Fruit fly (Drosophila melanogaster) whole organism, embryonic: ENCODE results near the gene Mbs.

Source experiments
- Abd-B ChIP-seq: fragments of 200-800 bp; sonication (Bioruptor generic); optimal IDR thresholded peaks from 2 replicates; lab custom pipeline; 2018; ENCODE audit warnings: missing biosample characterization, mild to moderate bottlenecking, missing genetic modification characterization, moderate library complexity
- Asciz ChIP-seq: fragments of 200-800 bp; sonication (Bioruptor generic); optimal IDR thresholded peaks from 2 replicates; lab custom pipeline; 2017; ENCODE audit warnings: missing biosample characterization, mild to moderate bottlenecking, missing genetic modification characterization, missing genetic modification reagents
- Awh ChIP-seq: fragments of 200-800 bp; sonication (Bioruptor generic); IDR thresholded peaks from 2 replicates; pipeline ENCODE4, ENCODE4 v1.3.6; 2022; ENCODE audit warnings: missing biosample characterization, missing genetic modification characterization
- CG10209 ChIP-seq: fragments of 200-800 bp; sonication (Bioruptor generic); optimal IDR thresholded peaks from 3 replicates; lab custom pipeline; 2017; ENCODE audit warnings: missing biosample characterization, mild to moderate bottlenecking, missing genetic modification characterization, missing genetic modification reagents
- CG11696 ChIP-seq: fragments of 200-800 bp; sonication (Bioruptor generic); IDR thresholded peaks from 2 replicates; pipeline ENCODE4 v1.3.6; 2022; ENCODE audit warnings: missing biosample characterization, missing genetic modification characterization
- CG14014 ChIP-seq: fragments of 200-800 bp; sonication (Bioruptor generic); IDR thresholded peaks from 2 replicates; pipeline ENCODE4 v1.3.6; 2022; ENCODE audit warnings: missing biosample characterization, missing genetic modification characterization
- CG14710 ChIP-seq: fragments of 200-800 bp; sonication (Bioruptor generic); optimal IDR thresholded peaks from 3 replicates; lab custom pipeline; 2019; ENCODE audit warnings: missing biosample characterization, mild to moderate bottlenecking, missing genetic modification characterization, moderate library complexity
- CG1529 ChIP-seq: fragments of 200-800 bp; sonication (Bioruptor generic); optimal IDR thresholded peaks from 3 replicates; lab custom pipeline; 2018; ENCODE audit warnings: missing biosample characterization, missing genetic modification characterization
- CG1602 ChIP-seq: fragments of 200-800 bp; sonication (Bioruptor generic); optimal IDR thresholded peaks from 3 replicates; lab custom pipeline; 2016; ENCODE audit warnings: missing biosample characterization, missing genetic modification characterization
- CG17568 ChIP-seq: fragments of 200-800 bp; sonication (Bioruptor generic); optimal IDR thresholded peaks from 2 replicates; lab custom pipeline; 2018; ENCODE audit warnings: missing biosample characterization, mild to moderate bottlenecking, missing genetic modification characterization, moderate library complexity
- CG17612 ChIP-seq: fragments of 200-800 bp; sonication (Bioruptor generic); IDR thresholded peaks from 2 replicates; pipeline ENCODE4 v1.3.6; 2022; ENCODE audit warnings: missing biosample characterization, missing genetic modification characterization
- CG31441 ChIP-seq: fragments of 200-800 bp; sonication (Bioruptor generic); IDR thresholded peaks from 2 replicates; pipeline ENCODE4 v1.3.6; 2022; ENCODE audit warnings: missing biosample characterization, missing genetic modification characterization
- CG5245 ChIP-seq: fragments of 200-800 bp; sonication (Bioruptor generic); optimal IDR thresholded peaks from 3 replicates; lab custom pipeline; 2016; ENCODE audit warnings: missing biosample characterization, missing genetic modification characterization
- CG7928 ChIP-seq: fragments of 200-800 bp; sonication (Bioruptor generic); optimal IDR thresholded peaks from 2 replicates; lab custom pipeline; 2017; ENCODE audit warnings: missing biosample characterization, mild to moderate bottlenecking, missing genetic modification characterization
- CG8359 ChIP-seq: fragments of 200-800 bp; sonication (Bioruptor generic); optimal IDR thresholded peaks from 2 replicates; lab custom pipeline; 2017; ENCODE audit warnings: missing biosample characterization, mild to moderate bottlenecking, missing genetic modification characterization, borderline replicate concordance
- CG9437 ChIP-seq: fragments of 200-800 bp; sonication (Bioruptor generic); optimal IDR thresholded peaks from 2 replicates; lab custom pipeline; 2018; ENCODE audit warnings: missing biosample characterization, mild to moderate bottlenecking, missing genetic modification characterization
- Chrac-16 ChIP-seq: fragments of 200-800 bp; sonication (Bioruptor generic); optimal IDR thresholded peaks from 3 replicates; lab custom pipeline; 2016; ENCODE audit warnings: missing biosample characterization, missing genetic modification characterization
- Doc3 ChIP-seq: fragments of 200-800 bp; sonication (Bioruptor generic); IDR thresholded peaks from 3 replicates; pipeline ENCODE4 v1.3.6; 2022; ENCODE audit warnings: missing biosample characterization, missing genetic modification characterization; ENCODE audit not compliant: partially characterized antibody
- Ets65A ChIP-seq: fragments of 200-800 bp; sonication (Bioruptor generic); peaks from one replicate; lab custom pipeline; 2016; ENCODE audit warnings: missing biosample characterization, missing genetic modification characterization
- Gsc ChIP-seq: fragments of 200-800 bp; sonication (Bioruptor generic); IDR thresholded peaks from 2 replicates; pipeline ENCODE4 v1.3.6; 2022; ENCODE audit warnings: missing biosample characterization, missing genetic modification characterization
- H2.0 ChIP-seq: fragments of 200-800 bp; sonication (Bioruptor generic); IDR thresholded peaks from 2 replicates; pipeline ENCODE4 v1.3.6; 2022; ENCODE audit warnings: missing biosample characterization, missing genetic modification characterization
- Hsf ChIP-seq: fragments of 200-800 bp; sonication (Bioruptor generic); optimal IDR thresholded peaks from 3 replicates; lab custom pipeline; 2016; ENCODE audit warnings: missing biosample characterization, missing genetic modification characterization
- NC2α ChIP-seq: fragments of 200-800 bp; sonication (Bioruptor generic); optimal IDR thresholded peaks from 2 replicates; lab custom pipeline; 2016; ENCODE audit warnings: missing biosample characterization, missing genetic modification characterization
- Neu2 ChIP-seq: fragments of 200-800 bp; sonication (Bioruptor generic); optimal IDR thresholded peaks from 3 replicates; lab custom pipeline; 2016; ENCODE audit warnings: missing biosample characterization, missing genetic modification characterization, borderline replicate concordance
- Nf-YA ChIP-seq: fragments of 200-800 bp; sonication (Bioruptor generic); IDR thresholded peaks from 2 replicates; pipeline ENCODE4 v1.3.6; 2022; ENCODE audit warnings: missing biosample characterization, missing genetic modification characterization
- Ravus ChIP-seq: fragments of 200-800 bp; sonication (Bioruptor generic); IDR thresholded peaks from 2 replicates; pipeline ENCODE4 v1.3.6; 2022; ENCODE audit warnings: missing biosample characterization, missing genetic modification characterization
- Sry-β ChIP-seq: fragments of 200-800 bp; sonication (Bioruptor generic); optimal IDR thresholded peaks from 2 replicates; lab custom pipeline; 2018; ENCODE audit warnings: missing biosample characterization, mild to moderate bottlenecking, missing genetic modification characterization, moderate library complexity
- Taf1 ChIP-seq: fragments of 200-800 bp; sonication (Bioruptor generic); IDR thresholded peaks from 2 replicates; pipeline ENCODE4 v1.3.6; 2022; ENCODE audit warnings: missing biosample characterization, missing genetic modification characterization
- al ChIP-seq: fragments of 200-800 bp; sonication (Bioruptor generic); IDR thresholded peaks from 2 replicates; pipeline ENCODE4 v1.3.6; 2022; ENCODE audit warnings: missing biosample characterization, missing genetic modification characterization
- cg ChIP-seq: fragments of 200-800 bp; sonication (Bioruptor generic); optimal IDR thresholded peaks from 3 replicates; lab custom pipeline; 2019; ENCODE audit warnings: missing biosample characterization, mild to moderate bottlenecking, missing genetic modification characterization, moderate library complexity
- chn ChIP-seq: fragments of 200-800 bp; sonication (Bioruptor generic); optimal IDR thresholded peaks from 2 replicates; lab custom pipeline; 2016; ENCODE audit warnings: missing biosample characterization, missing genetic modification characterization
- cwo ChIP-seq: fragments of 200-800 bp; sonication (Bioruptor generic); optimal IDR thresholded peaks from 3 replicates; lab custom pipeline; 2017; ENCODE audit warnings: missing biosample characterization, missing genetic modification characterization, mild to moderate bottlenecking, moderate library complexity, missing genetic modification reagents
- danr ChIP-seq: fragments of 200-800 bp; sonication (Bioruptor generic); IDR thresholded peaks from 2 replicates; pipeline ENCODE4 v1.3.6; 2022; ENCODE audit warnings: missing biosample characterization, missing genetic modification characterization
- dimm ChIP-seq: fragments of 200-800 bp; sonication (Bioruptor generic); IDR thresholded peaks from 2 replicates; pipeline ENCODE4 v1.3.6; 2022; ENCODE audit warnings: missing biosample characterization, missing genetic modification characterization
- dm ChIP-seq: fragments of 200-800 bp; sonication (Bioruptor generic); optimal IDR thresholded peaks from 3 replicates; lab custom pipeline; 2016; ENCODE audit warnings: missing biosample characterization, missing genetic modification characterization
- gem ChIP-seq: fragments of 200-800 bp; sonication (Bioruptor generic); optimal IDR thresholded peaks from 2 replicates; lab custom pipeline; 2019; ENCODE audit warnings: missing biosample characterization, mild to moderate bottlenecking, missing genetic modification characterization, moderate library complexity
- ind ChIP-seq: fragments of 200-800 bp; sonication (Bioruptor generic); optimal IDR thresholded peaks from 3 replicates; lab custom pipeline; 2016; ENCODE audit warnings: missing biosample characterization, missing genetic modification characterization
- klu ChIP-seq: fragments of 200-800 bp; sonication (Bioruptor generic); IDR thresholded peaks from 2 replicates; pipeline ENCODE4 v1.3.6; 2022; ENCODE audit warnings: missing biosample characterization, missing genetic modification characterization
- lmd ChIP-seq: fragments of 200-800 bp; sonication (Bioruptor generic); IDR thresholded peaks from 2 replicates; pipeline ENCODE4 v1.3.6; 2022; ENCODE audit warnings: missing biosample characterization, missing genetic modification characterization
- luna ChIP-seq: fragments of 200-800 bp; sonication (Bioruptor generic); optimal IDR thresholded peaks from 2 replicates; lab custom pipeline; 2016; ENCODE audit warnings: missing biosample characterization, missing genetic modification characterization
- nmo ChIP-seq: fragments of 200-800 bp; sonication (Bioruptor generic); optimal IDR thresholded peaks from 2 replicates; lab custom pipeline; 2018; ENCODE audit warnings: missing biosample characterization, mild to moderate bottlenecking, missing genetic modification characterization, moderate library complexity
- pan ChIP-seq, 4 experiments: fragments of >200 bp in 3 of 4; fragments of 200-800 bp in 1 of 4; sonication (Bioruptor generic) in 1 of 4; optimal IDR thresholded peaks in 3 of 4; IDR thresholded peaks in 1 of 4; 2 replicates each; pipeline versions ENCODE4 v1.3.6 to Lab custom; 2017 to 2022; ENCODE audit warnings: missing biosample characterization in 2 of 4, missing genetic modification characterization in 2 of 4, mixed read lengths in 1 of 4
- pfk ChIP-seq: fragments of 200-800 bp; sonication (Bioruptor generic); optimal IDR thresholded peaks from 2 replicates; lab custom pipeline; 2018; ENCODE audit warnings: missing biosample characterization, mild to moderate bottlenecking, missing genetic modification characterization, moderate library complexity
- pnt ChIP-seq: fragments of 200-800 bp; sonication (Bioruptor generic); optimal IDR thresholded peaks from 3 replicates; lab custom pipeline; 2016; ENCODE audit warnings: missing biosample characterization, missing genetic modification characterization
- repo ChIP-seq: fragments of 200-800 bp; sonication (Bioruptor generic); optimal IDR thresholded peaks from 2 replicates; lab custom pipeline; 2016; ENCODE audit warnings: missing biosample characterization, missing genetic modification characterization
- ro ChIP-seq: fragments of 200-800 bp; sonication (Bioruptor generic); IDR thresholded peaks from 2 replicates; pipeline ENCODE4 v1.3.6; 2022; ENCODE audit warnings: missing biosample characterization, missing genetic modification characterization
- sima ChIP-seq: fragments of 200-800 bp; sonication (Bioruptor generic); optimal IDR thresholded peaks from 2 replicates; lab custom pipeline; 2016; ENCODE audit warnings: missing biosample characterization, missing genetic modification characterization
- ttk ChIP-seq: fragments of 200-800 bp; sonication (Bioruptor generic); IDR thresholded peaks from 2 replicates; pipeline ENCODE4 v2.1.2; 2022; ENCODE audit warnings: missing biosample characterization, missing genetic modification characterization
- zfh2 ChIP-seq: fragments of 200-800 bp; sonication (Bioruptor generic); optimal IDR thresholded peaks from 2 replicates; lab custom pipeline; 2016; ENCODE audit warnings: missing biosample characterization, missing genetic modification characterization

The Mbs gene

dm6 chr3L:16049955-16050886, 1.5 kb upstream of the Mbs start (continued):
- TF ChIP-seq repo (GFP tag; lab: Kevin White, UChicago), result no peak
- no peak for TF ChIP-seq Ravus (GFP tag; lab: Robert Waterston, UW)
- no peak for TF ChIP-seq CG1602 (GFP tag; lab: Kevin White, UChicago)
- TF ChIP-seq al, result 0 out of 2 replicates have a peak, but pooled peaks have one; percentile 25
- 0 out of 2 replicates have a peak, but pooled peaks have one; percentile 10 for TF ChIP-seq CG17612 (GFP tag; lab: Robert Waterston, UW)
- no peak for TF ChIP-seq Doc3 (GFP tag; lab: Robert Waterston, UW)
- TF ChIP-seq pfk (GFP tag; lab: Kevin White, UChicago), result peak; percentile 82
- TF ChIP-seq ro (GFP tag; lab: Robert Waterston, UW), result no peak
- TF ChIP-seq Abd-B, result no peak
- no peak for TF ChIP-seq CG7928
- no peak for TF ChIP-seq Awh (GFP tag; lab: Robert Waterston, UW)
- TF ChIP-seq chn (GFP tag; lab: Kevin White, UChicago), result peak; percentile 6
- TF ChIP-seq dimm (GFP tag; lab: Robert Waterston, UW), result no peak
- no peak for TF ChIP-seq danr (GFP tag; lab: Robert Waterston, UW)
- peak; percentile 25 for TF ChIP-seq cg (GFP tag; lab: Kevin White, UChicago)
- TF ChIP-seq Nf-YA (GFP tag; lab: Robert Waterston, UW), result no peak
- TF ChIP-seq pan (optimal IDR thresholded peaks at IDR 0.05; lab: Kevin White, UChicago), result no peak
- TF ChIP-seq pan (GFP tag; optimal IDR thresholded peaks at IDR 0.05 in 1 of 2, IDR thresholded peaks at IDR 0.05 in 1 of 2), result peak in 1 of 2 experiments; percentile 37
- no peak for TF ChIP-seq CG5245 (GFP tag; lab: Kevin White, UChicago)
- TF ChIP-seq lmd (GFP tag; lab: Robert Waterston, UW), result peak; percentile 12; the same call in 1 of the 2 replicates
- no peak for TF ChIP-seq Gsc (GFP tag; lab: Robert Waterston, UW)
- peak; percentile 47 for TF ChIP-seq Asciz (GFP tag; lab: Kevin White, UChicago)
- peak; percentile 28 for TF ChIP-seq cwo (GFP tag; lab: Kevin White, UChicago)
- TF ChIP-seq Taf1 (GFP tag; lab: Robert Waterston, UW), result no peak
- no peak for TF ChIP-seq Ets65A (GFP tag; lab: Kevin White, UChicago)
- TF ChIP-seq nmo (GFP tag; lab: Kevin White, UChicago), result no peak
- no peak for TF ChIP-seq H2.0 (GFP tag; lab: Robert Waterston, UW)
- no peak for TF ChIP-seq klu (GFP tag; lab: Robert Waterston, UW)
- TF ChIP-seq luna, result no peak
- no peak for TF ChIP-seq CG14710 (tag; lab: Kevin White, UChicago)
- TF ChIP-seq CG11696, result 0 out of 2 replicates have a peak, but pooled peaks have one; percentile 5
- TF ChIP-seq CG1529 (GFP tag; lab: Kevin White, UChicago), result no peak
- TF ChIP-seq ttk (GFP tag; lab: Robert Waterston, UW), result no peak
- TF ChIP-seq NC2α (GFP tag; lab: Kevin White, UChicago), result no peak
- TF ChIP-seq Chrac-16 (GFP tag; lab: Kevin White, UChicago), result no peak
- TF ChIP-seq Sry-β (GFP tag; lab: Kevin White, UChicago), result no peak
- no peak for TF ChIP-seq zfh2 (GFP tag; lab: Kevin White, UChicago)
- no peak for TF ChIP-seq CG9437 (GFP tag; lab: Kevin White, UChicago)
- no peak for TF ChIP-seq ind (GFP tag; lab: Kevin White, UChicago)
- no peak for TF ChIP-seq dm (GFP tag; lab: Kevin White, UChicago)
- no peak for TF ChIP-seq Hsf
- TF ChIP-seq sima (GFP tag; lab: Kevin White, UChicago), result no peak
- TF ChIP-seq CG10209 (GFP tag; lab: Kevin White, UChicago), result peak; percentile 5
- TF ChIP-seq CG31441 (GFP tag; lab: Robert Waterston, UW), result peak; percentile 38; the same call in 1 of the 2 replicates
- TF ChIP-seq CG17568 (GFP tag; lab: Kevin White, UChicago), result peak; percentile 58
- no peak for TF ChIP-seq pnt
- TF ChIP-seq CG8359, result peak; percentile 27
- no peak; the same call in 1 of the 2 replicates for TF ChIP-seq CG14014
- peak; percentile 31 for TF ChIP-seq gem (tag; lab: Kevin White, UChicago)
- TF ChIP-seq Neu2 (GFP tag; lab: Kevin White, UChicago), result no peak
